Worm (Caenorhabditis elegans) whole organism, mixed stage, embryonic: Measurements from ENCODE around the gene C50F4.10.

Source experiments
- M03D4.4 ChIP-seq: sonication (generic microtip); optimal IDR thresholded peaks from 2 replicates; lab custom pipeline; 2017; ENCODE audit warnings: mild to moderate bottlenecking, missing genetic modification characterization, missing compliant biosample characterization
- bed-3 ChIP-seq: fragments of 200-800 bp; sonication (Bioruptor generic); optimal IDR thresholded peaks from 3 replicates; lab custom pipeline; 2018; ENCODE audit warnings: mild to moderate bottlenecking, missing genetic modification characterization, moderate library complexity, missing compliant biosample characterization
- blmp-1 ChIP-seq: fragments of 150-350 bp; optimal IDR thresholded peaks from 2 replicates; lab custom pipeline; 2014; ENCODE audit warnings: missing biosample characterization, missing genetic modification characterization
- ceh-39 ChIP-seq: fragments of 150-350 bp; optimal IDR thresholded peaks from 2 replicates; lab custom pipeline; 2014; ENCODE audit warnings: missing biosample characterization, missing genetic modification characterization
- ceh-43 ChIP-seq: fragments of 200-800 bp; sonication (Bioruptor generic); optimal IDR thresholded peaks from 2 replicates; lab custom pipeline; 2018; ENCODE audit warnings: mild to moderate bottlenecking, missing genetic modification characterization, moderate library complexity, missing compliant biosample characterization
- ceh-83 ChIP-seq: fragments of 200-800 bp; sonication (Bioruptor generic); optimal IDR thresholded peaks from 2 replicates; lab custom pipeline; 2018; ENCODE audit warnings: mild to moderate bottlenecking, missing genetic modification characterization, missing compliant biosample characterization
- ces-1 ChIP-seq: fragments of 150-350 bp; optimal IDR thresholded peaks from 2 replicates; lab custom pipeline; 2014; ENCODE audit warnings: missing biosample characterization, missing genetic modification reagents, missing genetic modification characterization
- cnd-1 ChIP-seq: fragments of 200-800 bp; sonication (Bioruptor generic); optimal IDR thresholded peaks from 2 replicates; lab custom pipeline; 2018; ENCODE audit warnings: mild to moderate bottlenecking, missing genetic modification characterization, missing compliant biosample characterization
- drap-1 ChIP-seq: fragments of 200-800 bp; sonication (Bioruptor generic); optimal IDR thresholded peaks from 3 replicates; lab custom pipeline; 2018; ENCODE audit warnings: mild to moderate bottlenecking, missing genetic modification characterization, missing compliant biosample characterization
- elt-1 ChIP-seq: sonication (generic microtip); optimal IDR thresholded peaks from 2 replicates; lab custom pipeline; 2017; ENCODE audit warnings: missing genetic modification characterization, mild to moderate bottlenecking, missing compliant biosample characterization, antibody characterized with exemption, moderate library complexity, borderline replicate concordance; ENCODE audit not compliant: insufficient read depth
- elt-3 ChIP-seq: fragments of 150-350 bp; optimal IDR thresholded peaks from 2 replicates; lab custom pipeline; 2014; ENCODE audit warnings: missing biosample characterization, missing genetic modification characterization
- flh-1 ChIP-seq: fragments of 200-800 bp; sonication (Bioruptor generic); optimal IDR thresholded peaks from 2 replicates; lab custom pipeline; 2018; ENCODE audit warnings: mild to moderate bottlenecking, missing genetic modification characterization, moderate library complexity, missing compliant biosample characterization
- ham-2 ChIP-seq: fragments of 200-800 bp; sonication (Bioruptor generic); optimal IDR thresholded peaks from 2 replicates; lab custom pipeline; 2018; ENCODE audit warnings: mild to moderate bottlenecking, missing genetic modification characterization, missing compliant biosample characterization
- hlh-1 ChIP-seq: fragments of 150-350 bp; optimal IDR thresholded peaks from 2 replicates; lab custom pipeline; 2014; ENCODE audit warnings: missing biosample characterization, missing genetic modification reagents, missing genetic modification characterization
- lin-13 ChIP-seq: fragments of 150-350 bp; optimal IDR thresholded peaks from 2 replicates; lab custom pipeline; 2014; ENCODE audit warnings: missing biosample characterization, missing genetic modification characterization
- lin-32 ChIP-seq: fragments of 200-800 bp; sonication (Bioruptor generic); optimal IDR thresholded peaks from 2 replicates; lab custom pipeline; 2018; ENCODE audit warnings: mild to moderate bottlenecking, missing genetic modification characterization, missing compliant biosample characterization
- lsy-2 ChIP-seq: fragments of 150-350 bp; optimal IDR thresholded peaks from 2 replicates; lab custom pipeline; 2014; ENCODE audit warnings: missing biosample characterization, missing genetic modification characterization
- mab-5 ChIP-seq: fragments of 150-350 bp; optimal IDR thresholded peaks from 2 replicates; lab custom pipeline; 2014; ENCODE audit warnings: missing biosample characterization, missing genetic modification characterization
- mep-1 ChIP-seq: fragments of 150-350 bp; optimal IDR thresholded peaks from 2 replicates; lab custom pipeline; 2017; ENCODE audit warnings: missing biosample characterization, missing genetic modification reagents, missing genetic modification characterization, inconsistent platforms
- mls-2 ChIP-seq: sonication (generic microtip); optimal IDR thresholded peaks from 2 replicates; lab custom pipeline; 2016; ENCODE audit warnings: mild to moderate bottlenecking, missing genetic modification characterization, moderate library complexity, missing compliant biosample characterization
- nhr-12 ChIP-seq: fragments of 150-350 bp; optimal IDR thresholded peaks from 2 replicates; lab custom pipeline; 2014; ENCODE audit warnings: missing biosample characterization, missing genetic modification characterization
- nhr-2 ChIP-seq: fragments of 150-350 bp; optimal IDR thresholded peaks from 2 replicates; lab custom pipeline; 2014; ENCODE audit warnings: missing biosample characterization, missing genetic modification characterization
- nhr-237 ChIP-seq: fragments of 150-350 bp; optimal IDR thresholded peaks from 2 replicates; lab custom pipeline; 2014; ENCODE audit warnings: missing biosample characterization, missing genetic modification characterization
- nhr-28 ChIP-seq: fragments of 150-350 bp; optimal IDR thresholded peaks from 2 replicates; lab custom pipeline; 2014; ENCODE audit warnings: missing biosample characterization, missing genetic modification characterization
- nhr-76 ChIP-seq: sonication (generic microtip); optimal IDR thresholded peaks from 2 replicates; lab custom pipeline; 2017; ENCODE audit warnings: missing biosample characterization, missing genetic modification characterization
- pha-4 ChIP-seq: fragments of 150-350 bp; optimal IDR thresholded peaks from 2 replicates; lab custom pipeline; 2018; ENCODE audit warnings: missing biosample characterization, missing genetic modification reagents, missing genetic modification characterization
- sem-2 ChIP-seq: fragments of 200-800 bp; sonication (Bioruptor generic); optimal IDR thresholded peaks from 2 replicates; lab custom pipeline; 2018; ENCODE audit warnings: mild to moderate bottlenecking, missing genetic modification characterization, missing compliant biosample characterization
- snpc-4 ChIP-seq: fragments of 150-350 bp; optimal IDR thresholded peaks from 2 replicates; lab custom pipeline; 2014; ENCODE audit warnings: missing biosample characterization, missing genetic modification characterization
- sptf-1 ChIP-seq: sonication (generic microtip); optimal IDR thresholded peaks from 2 replicates; lab custom pipeline; 2017; ENCODE audit warnings: mild to moderate bottlenecking, missing genetic modification characterization, moderate library complexity, missing compliant biosample characterization
- tbx-8 ChIP-seq: fragments of 200-800 bp; sonication (Bioruptor generic); optimal IDR thresholded peaks from 2 replicates; lab custom pipeline; 2018; ENCODE audit warnings: mild to moderate bottlenecking, missing genetic modification characterization, moderate library complexity, missing compliant biosample characterization
- unc-120 ChIP-seq: sonication (generic microtip); optimal IDR thresholded peaks from 2 replicates; lab custom pipeline; 2017; ENCODE audit warnings: missing genetic modification characterization, missing compliant biosample characterization; ENCODE audit not compliant: poor library complexity, severe bottlenecking
- unc-39 ChIP-seq: fragments of 150-350 bp; optimal IDR thresholded peaks from 2 replicates; lab custom pipeline; 2014; ENCODE audit warnings: missing biosample characterization, missing genetic modification characterization
- unc-62 ChIP-seq: fragments of 150-350 bp; optimal IDR thresholded peaks from 2 replicates; lab custom pipeline; 2014; ENCODE audit warnings: missing biosample characterization, missing genetic modification reagents, missing genetic modification characterization
- zip-8 ChIP-seq: fragments of 150-350 bp; optimal IDR thresholded peaks from 2 replicates; lab custom pipeline; 2014; ENCODE audit warnings: missing biosample characterization, missing genetic modification characterization
- ztf-11 ChIP-seq: fragments of 150-350 bp; optimal IDR thresholded peaks from 2 replicates; lab custom pipeline; 2014; ENCODE audit warnings: missing biosample characterization, missing genetic modification characterization

The C50F4.10 gene

DNA sequence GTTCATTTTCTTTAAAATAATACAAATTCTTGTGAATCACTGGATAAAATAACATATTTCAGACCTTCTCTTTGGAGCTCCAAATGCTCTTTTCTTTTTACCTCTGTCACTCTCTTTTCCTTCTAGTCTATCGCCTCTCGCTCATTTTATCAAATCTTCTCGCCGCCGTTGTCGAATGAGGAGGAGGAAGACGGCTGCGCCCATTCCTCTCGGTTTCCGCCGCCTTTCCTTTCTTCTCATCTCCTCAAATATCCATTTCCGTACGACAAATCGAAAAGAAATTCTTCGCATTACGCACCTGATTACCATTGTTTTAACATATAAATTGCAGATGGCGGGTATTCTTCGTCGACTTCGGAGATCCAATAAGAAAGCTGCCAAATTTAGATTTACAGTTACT, 18.9 kb upstream of the C50F4.10 start, which contains the start of gene ehbp-1:
TSS of gene ehbp-1 (plus strand) at position 332 of the 400 bp plus-strand sequence.
- TF ChIP-seq pha-4 (tag; lab: Kevin White, UChicago) (no peak), unc-120 (tag; lab: Kevin White, UChicago) (peak; percentile 58), sem-2 (GFP tag; lab: Kevin White, UChicago) (no peak), tbx-8 (no peak), cnd-1 (tag; lab: Kevin White, UChicago) (no peak), bed-3 (GFP tag; lab: Kevin White, UChicago) (no peak), blmp-1 (tag; lab: Kevin White, UChicago) (no peak), ces-1 (GFP tag; lab: Kevin White, UChicago) (peak; percentile 78), ceh-83 (GFP tag; lab: Kevin White, UChicago) (no peak)
- TF ChIP-seq, all 35 proteins: peak for 2

DNA sequence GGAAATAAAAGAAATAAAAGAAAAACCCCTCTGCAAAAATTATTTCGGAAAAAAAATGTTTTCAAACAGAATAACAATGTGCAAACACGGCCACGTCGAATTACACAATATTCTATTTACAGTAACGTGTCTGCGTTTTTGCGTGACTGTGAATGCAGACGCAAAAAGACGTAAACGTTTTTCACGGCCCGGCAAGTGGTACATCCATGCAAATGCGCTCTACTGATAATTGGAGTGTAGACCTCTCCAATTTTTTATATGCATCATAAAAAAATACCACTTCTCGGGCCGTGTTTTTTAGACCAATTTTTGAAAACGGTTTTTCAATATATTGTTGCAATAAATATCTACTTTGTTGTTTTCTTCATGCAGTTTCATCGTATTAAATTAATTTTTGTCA, 18.1 kb upstream of the C50F4.10 start, which contains the start of gene nstp-10:
TSS of gene nstp-10 (minus strand) at position 378 of the 400 bp plus-strand sequence.
- TF ChIP-seq sptf-1 (tag; lab: Kevin White, UChicago) (no peak), nhr-28 (no peak), lin-32 (GFP tag; lab: Kevin White, UChicago) (no peak), ces-1 (GFP tag; lab: Kevin White, UChicago) (peak; percentile 28), ceh-43 (GFP tag; lab: Kevin White, UChicago) (no peak), lsy-2 (tag; lab: Kevin White, UChicago) (peak; percentile 84), drap-1 (GFP tag; lab: Kevin White, UChicago) (no peak), nhr-2 (tag; lab: Kevin White, UChicago) (no peak), unc-120 (tag; lab: Kevin White, UChicago) (no peak), mls-2 (tag; lab: Kevin White, UChicago) (no peak), cnd-1 (tag; lab: Kevin White, UChicago) (no peak), M03D4.4 (tag; lab: Kevin White, UChicago) (no peak), ceh-83 (GFP tag; lab: Kevin White, UChicago) (no peak), mep-1 (peak; percentile 81), lin-13 (tag; lab: Kevin White, UChicago) (peak; percentile 47), nhr-237 (peak; percentile 8), ztf-11 (tag; lab: Kevin White, UChicago) (no peak)

DNA sequence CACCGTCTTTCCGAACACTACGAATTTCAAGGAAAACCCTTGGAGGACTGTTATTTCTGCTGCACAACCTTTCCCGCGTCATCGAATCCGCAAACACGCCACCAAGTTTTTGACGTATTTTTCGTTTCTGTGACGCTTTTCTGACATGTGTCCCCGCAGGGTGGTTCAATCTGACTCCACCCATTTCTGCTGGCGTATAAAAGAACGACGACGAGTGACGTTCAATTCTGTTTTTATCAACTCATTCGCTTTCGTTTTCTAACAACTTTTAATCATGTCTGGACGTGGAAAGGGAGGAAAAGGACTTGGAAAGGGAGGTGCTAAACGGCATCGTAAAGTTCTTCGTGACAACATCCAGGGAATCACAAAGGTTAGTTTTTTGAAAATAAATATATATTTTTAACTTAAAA, 15.5 kb upstream of the C50F4.10 start, which contains the start of gene his-37:
TSS of gene his-37 (plus strand) at position 246 of the 410 bp plus-strand sequence.
- TF ChIP-seq nhr-237, result peak; percentile 96
- peak; percentile 33 for TF ChIP-seq nhr-28
- TF ChIP-seq blmp-1 (tag; lab: Kevin White, UChicago), result no peak
- peak; percentile 76 for TF ChIP-seq sptf-1 (tag; lab: Kevin White, UChicago)
- peak; percentile 72 for TF ChIP-seq M03D4.4 (tag; lab: Kevin White, UChicago)
- no peak for TF ChIP-seq snpc-4 (tag; lab: Kevin White, UChicago)
- no peak for TF ChIP-seq zip-8 (tag; lab: Kevin White, UChicago)
- no peak for TF ChIP-seq flh-1 (GFP tag; lab: Kevin White, UChicago)
- peak; percentile 36 for TF ChIP-seq mab-5 (tag; lab: Kevin White, UChicago)
- peak; percentile 96 for TF ChIP-seq lin-13 (tag; lab: Kevin White, UChicago)
- TF ChIP-seq mls-2 (tag; lab: Kevin White, UChicago), result peak; percentile 70
- TF ChIP-seq unc-120 (tag; lab: Kevin White, UChicago), result peak; percentile 85
- peak; percentile 97 for TF ChIP-seq mep-1
- TF ChIP-seq lin-32 (GFP tag; lab: Kevin White, UChicago), result peak; percentile 8
- peak; percentile 86 for TF ChIP-seq ceh-39 (tag; lab: Kevin White, UChicago)
- peak; percentile 29 for TF ChIP-seq ham-2 (GFP tag; lab: Kevin White, UChicago)
- TF ChIP-seq elt-3, result peak; percentile 54
- no peak for TF ChIP-seq sem-2 (GFP tag; lab: Kevin White, UChicago)
- TF ChIP-seq elt-1 (tag; lab: Kevin White, UChicago), result no peak
- no peak for TF ChIP-seq unc-39 (tag; lab: Kevin White, UChicago)
- TF ChIP-seq nhr-12 (tag; lab: Kevin White, UChicago), result no peak
- TF ChIP-seq nhr-2 (tag; lab: Kevin White, UChicago), result peak; percentile 38
- TF ChIP-seq unc-62 (GFP tag; lab: Kevin White, UChicago), result peak; percentile 97
- TF ChIP-seq lsy-2 (tag; lab: Kevin White, UChicago), result peak; percentile 86
- TF ChIP-seq cnd-1 (tag; lab: Kevin White, UChicago), result peak; percentile 49
- peak; percentile 95 for TF ChIP-seq pha-4 (tag; lab: Kevin White, UChicago)
- peak; percentile 78 for TF ChIP-seq ztf-11 (tag; lab: Kevin White, UChicago)
- peak; percentile 78 for TF ChIP-seq ces-1 (GFP tag; lab: Kevin White, UChicago)
- no peak for TF ChIP-seq nhr-76 (tag; lab: Kevin White, UChicago)
- TF ChIP-seq ceh-83 (GFP tag; lab: Kevin White, UChicago), result peak; percentile 68
- TF ChIP-seq hlh-1 (tag; lab: Kevin White, UChicago), result peak; percentile 76
- peak; percentile 54 for TF ChIP-seq ceh-43 (GFP tag; lab: Kevin White, UChicago)
- TF ChIP-seq bed-3 (GFP tag; lab: Kevin White, UChicago), result no peak
- peak; percentile 59 for TF ChIP-seq tbx-8
- TF ChIP-seq drap-1 (GFP tag; lab: Kevin White, UChicago), result peak; percentile 79
- TF ChIP-seq, all 35 proteins: peak for 25
